Worm (Caenorhabditis elegans): ENCODE data around the gene cyp-43A1.

cyp-43A1 gene

DNA sequence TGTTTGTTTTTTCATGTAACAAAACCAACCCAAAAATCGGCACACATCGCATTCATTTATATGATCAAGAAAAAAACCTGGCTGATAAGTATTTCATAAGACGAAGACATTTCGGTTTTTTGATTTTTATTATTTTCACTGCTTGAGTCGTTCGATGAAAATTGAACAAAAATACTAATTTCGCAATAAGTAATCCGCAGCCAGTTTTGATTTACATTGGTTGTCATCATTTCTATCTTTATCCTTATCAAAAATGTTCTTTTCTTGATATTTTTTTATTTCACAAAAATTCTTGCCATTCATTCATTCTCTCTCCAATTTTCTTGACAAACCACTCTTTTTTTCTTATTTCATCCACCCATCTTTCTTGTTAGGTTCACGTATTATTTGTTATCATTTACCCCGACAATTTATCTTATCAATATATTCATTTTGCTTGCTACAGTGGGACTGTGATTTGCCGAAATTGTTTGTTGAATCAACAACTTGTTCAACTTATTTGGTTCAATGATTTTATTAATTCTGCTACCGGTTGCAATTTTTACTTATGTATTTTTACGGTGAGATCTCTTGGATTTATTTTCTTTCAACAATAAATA lies at the start of gene cyp-43A1:
TSS of gene cyp-43A1 (plus strand) at position 446 of the 599 bp plus-strand sequence.
- TF ChIP-seq tbx-37 (GFP tag; conservative IDR thresholded peaks at IDR 0.05) (no peak), ceh-36 (tag; optimal IDR thresholded peaks at IDR 0.05) (no peak), B0310.2 (tag; optimal IDR thresholded peaks at IDR 0.05) (no peak), F13C5.2 (tag; optimal IDR thresholded peaks at IDR 0.05) (no peak), tra-4 (tag; optimal IDR thresholded peaks at IDR 0.05) (no peak), hnd-1 (tag; optimal IDR thresholded peaks at IDR 0.05) (no peak), pes-1 (GFP tag; IDR thresholded peaks at IDR 0.05) (no peak), hmbx-1 (tag; optimal IDR thresholded peaks at IDR 0.05) (no peak)

DNA sequence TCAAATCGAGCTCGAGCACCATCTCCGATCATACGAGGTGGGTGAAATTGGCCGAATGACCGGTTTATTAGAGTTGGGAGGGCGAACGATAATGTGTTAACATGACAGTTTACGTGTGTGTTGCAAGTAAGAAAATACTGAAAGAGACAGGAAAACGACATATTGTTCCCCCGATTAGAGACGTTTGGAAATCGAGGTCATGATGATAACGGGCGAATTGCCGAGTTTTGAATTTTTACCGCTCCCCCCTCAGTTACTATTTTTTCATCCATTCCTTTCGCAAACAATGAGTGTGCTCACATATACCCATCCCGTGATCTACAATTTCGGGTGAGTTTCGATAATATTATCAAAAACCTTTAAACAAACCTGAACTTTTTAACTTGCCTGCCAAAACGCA lies 44.6 kb upstream of the cyp-43A1 start:
- TF ChIP-seq ets-7 (tag; optimal IDR thresholded peaks at IDR 0.05) (no peak), ceh-36 (tag; optimal IDR thresholded peaks at IDR 0.05) (no peak), hmg-4 (GFP tag; optimal IDR thresholded peaks at IDR 0.05) (no peak), tbx-11 (GFP tag; IDR thresholded peaks at IDR 0.05) (no peak), flt-1 (GFP tag; IDR thresholded peaks at IDR 0.05) (no peak), pes-1 (GFP tag; IDR thresholded peaks at IDR 0.05) (no peak), scrt-1 (GFP tag; IDR thresholded peaks at IDR 0.05) (no peak), aly-1 (tag; optimal IDR thresholded peaks at IDR 0.05) (no peak), tbx-37 (GFP tag; conservative IDR thresholded peaks at IDR 0.05) (no peak), ceh-13 (GFP tag; optimal IDR thresholded peaks at IDR 0.05) (no peak), tra-4 (tag; optimal IDR thresholded peaks at IDR 0.05) (no peak), ama-1 (optimal IDR thresholded peaks at IDR 0.05) (no peak), hmbx-1 (tag; optimal IDR thresholded peaks at IDR 0.05) (no peak), F13C5.2 (tag; optimal IDR thresholded peaks at IDR 0.05) (no peak)

DNA sequence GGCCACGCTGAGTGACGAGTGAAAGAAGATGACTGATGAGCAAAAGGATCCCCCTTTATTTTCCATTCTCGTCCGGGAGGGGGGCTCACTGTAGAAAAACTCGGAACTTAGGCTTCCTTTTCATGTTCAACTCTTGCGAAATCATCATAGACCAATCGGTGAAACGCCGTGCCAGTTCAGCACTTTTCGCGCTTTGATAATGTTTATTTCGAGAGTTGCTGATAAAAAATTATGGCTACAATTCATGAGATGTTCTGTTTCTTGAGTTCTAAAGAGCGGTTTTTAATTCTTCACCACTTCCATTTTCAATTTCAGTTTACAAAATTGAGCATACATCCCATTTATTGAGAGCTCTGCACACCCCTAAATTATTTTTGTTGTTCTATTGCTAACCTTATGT lies 43.5 kb upstream of the cyp-43A1 start:
- TF ChIP-seq ama-1 (optimal IDR thresholded peaks at IDR 0.05), result no peak
- TF ChIP-seq ets-7 (tag; optimal IDR thresholded peaks at IDR 0.05), result no peak
- TF ChIP-seq pes-1 (GFP tag; IDR thresholded peaks at IDR 0.05), result no peak
- TF ChIP-seq hmg-4 (GFP tag; optimal IDR thresholded peaks at IDR 0.05), result no peak
- no peak for TF ChIP-seq sea-1 (GFP tag; conservative IDR thresholded peaks at IDR 0.05)
- no peak for TF ChIP-seq ceh-13 (GFP tag; optimal IDR thresholded peaks at IDR 0.05)
- TF ChIP-seq tbx-37 (GFP tag; conservative IDR thresholded peaks at IDR 0.05), result no peak
- no peak for TF ChIP-seq hmbx-1 (tag; optimal IDR thresholded peaks at IDR 0.05)
- TF ChIP-seq hnd-1 (tag; optimal IDR thresholded peaks at IDR 0.05), result no peak
- TF ChIP-seq flt-1 (GFP tag; IDR thresholded peaks at IDR 0.05), result no peak
- TF ChIP-seq tbx-11 (GFP tag; IDR thresholded peaks at IDR 0.05), result no peak
- TF ChIP-seq B0310.2 (tag; optimal IDR thresholded peaks at IDR 0.05), result no peak
- TF ChIP-seq aly-1 (tag; optimal IDR thresholded peaks at IDR 0.05), result no peak
- no peak for TF ChIP-seq scrt-1 (GFP tag; IDR thresholded peaks at IDR 0.05)
- TF ChIP-seq tra-4 (tag; optimal IDR thresholded peaks at IDR 0.05), result no peak

DNA sequence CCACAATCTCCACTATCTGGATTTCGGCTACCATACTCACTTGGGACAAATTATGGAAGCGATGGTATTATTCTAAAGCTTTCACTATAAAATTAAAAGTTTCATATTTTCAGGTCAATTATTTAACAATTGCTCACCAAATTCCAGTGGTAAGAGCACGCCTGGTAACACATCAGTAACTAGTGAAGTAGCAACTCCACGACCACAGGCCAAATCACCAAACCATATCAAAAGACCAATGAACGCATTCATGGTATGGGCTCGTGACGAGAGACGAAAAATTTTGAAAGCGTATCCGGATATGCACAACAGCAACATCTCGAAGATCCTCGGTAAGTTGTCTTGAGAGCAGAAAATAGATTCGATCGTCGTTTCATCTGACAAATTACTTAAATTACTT lies 41.7 kb upstream of the cyp-43A1 start:
- TF ChIP-seq sea-1 (GFP tag; conservative IDR thresholded peaks at IDR 0.05) (no peak), ceh-13 (GFP tag; optimal IDR thresholded peaks at IDR 0.05) (no peak), tbx-37 (GFP tag; conservative IDR thresholded peaks at IDR 0.05) (no peak), tra-4 (tag; optimal IDR thresholded peaks at IDR 0.05) (no peak), F13C5.2 (tag; optimal IDR thresholded peaks at IDR 0.05) (no peak), flt-1 (GFP tag; IDR thresholded peaks at IDR 0.05) (no peak), ets-7 (tag; optimal IDR thresholded peaks at IDR 0.05) (no peak), ceh-36 (tag; optimal IDR thresholded peaks at IDR 0.05) (no peak), ama-1 (optimal IDR thresholded peaks at IDR 0.05) (no peak), tbx-11 (GFP tag; IDR thresholded peaks at IDR 0.05) (no peak), pes-1 (GFP tag; IDR thresholded peaks at IDR 0.05) (no peak), B0310.2 (tag; optimal IDR thresholded peaks at IDR 0.05) (no peak), hmg-4 (GFP tag; optimal IDR thresholded peaks at IDR 0.05) (no peak), hmbx-1 (tag; optimal IDR thresholded peaks at IDR 0.05) (no peak), scrt-1 (GFP tag; IDR thresholded peaks at IDR 0.05) (no peak)

DNA sequence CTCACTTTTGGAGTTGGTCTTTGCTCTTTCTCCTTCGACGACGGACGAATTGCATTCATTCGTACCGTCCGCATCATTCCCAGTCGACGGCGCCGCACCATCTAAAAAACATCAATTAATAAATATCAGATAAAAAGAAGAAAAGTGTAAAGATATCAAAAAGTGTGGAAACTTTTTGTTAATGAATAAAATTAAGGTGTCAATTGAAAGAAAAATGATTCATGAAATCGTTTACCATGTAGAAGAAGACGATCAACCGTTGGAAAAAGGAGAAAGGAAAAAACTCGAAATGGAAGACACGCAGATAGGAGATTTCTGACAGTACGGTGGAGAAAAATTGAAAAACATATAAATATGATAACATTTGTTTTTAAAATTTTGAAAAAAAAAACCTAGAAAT lies 34.2 kb upstream of the cyp-43A1 start, which contains the start of gene set-19:
TSS of gene set-19 (minus strand) at position 101 of the 400 bp plus-strand sequence.
- no peak for TF ChIP-seq pes-1 (GFP tag; IDR thresholded peaks at IDR 0.05)
- no peak for TF ChIP-seq tbx-11 (GFP tag; IDR thresholded peaks at IDR 0.05)
- no peak for TF ChIP-seq ets-7 (tag; optimal IDR thresholded peaks at IDR 0.05)
- TF ChIP-seq flt-1 (GFP tag; IDR thresholded peaks at IDR 0.05), result no peak
- no peak for TF ChIP-seq tra-4 (tag; optimal IDR thresholded peaks at IDR 0.05)
- TF ChIP-seq ceh-36 (tag; optimal IDR thresholded peaks at IDR 0.05), result no peak
- no peak for TF ChIP-seq tbx-37 (GFP tag; conservative IDR thresholded peaks at IDR 0.05)
- TF ChIP-seq hmbx-1 (tag; optimal IDR thresholded peaks at IDR 0.05), result no peak
- TF ChIP-seq hnd-1 (tag; optimal IDR thresholded peaks at IDR 0.05), result no peak
- TF ChIP-seq aly-1 (tag; optimal IDR thresholded peaks at IDR 0.05), result no peak
- no peak for TF ChIP-seq B0310.2 (tag; optimal IDR thresholded peaks at IDR 0.05)
- no peak for TF ChIP-seq sea-1 (GFP tag; conservative IDR thresholded peaks at IDR 0.05)
- no peak for TF ChIP-seq F13C5.2 (tag; optimal IDR thresholded peaks at IDR 0.05)
- no peak for TF ChIP-seq ceh-13 (GFP tag; optimal IDR thresholded peaks at IDR 0.05)
- no peak for TF ChIP-seq ama-1 (optimal IDR thresholded peaks at IDR 0.05)
- TF ChIP-seq scrt-1 (GFP tag; IDR thresholded peaks at IDR 0.05), result no peak
- TF ChIP-seq hmg-4 (GFP tag; optimal IDR thresholded peaks at IDR 0.05), result no peak

DNA sequence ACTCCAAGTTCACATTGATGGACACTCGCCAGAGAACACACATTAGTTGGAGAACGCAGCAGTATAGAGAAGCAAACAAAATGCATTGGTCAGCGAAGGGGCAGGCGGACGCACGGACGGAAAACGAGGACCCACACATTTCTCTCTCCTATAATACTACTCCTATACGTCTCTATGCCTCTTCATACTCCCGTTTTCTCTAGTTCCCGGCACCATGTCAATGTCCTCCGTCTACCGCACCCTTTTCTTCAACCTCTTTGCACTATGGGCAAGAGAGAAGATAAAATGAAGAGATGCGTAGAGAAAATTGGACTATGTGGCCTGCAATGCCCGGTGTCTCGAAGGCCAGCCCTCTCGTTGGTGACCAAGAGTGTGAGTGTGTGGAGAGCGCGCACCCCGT lies 28.3 kb upstream of the cyp-43A1 start, which contains the start of gene set-20:
TSS of gene set-20 (minus strand) at position 94 of the 400 bp plus-strand sequence.
- peak; percentile 7 for TF ChIP-seq aly-1 (tag; optimal IDR thresholded peaks at IDR 0.05)
- no peak for TF ChIP-seq B0310.2 (tag; optimal IDR thresholded peaks at IDR 0.05)
- TF ChIP-seq ama-1 (optimal IDR thresholded peaks at IDR 0.05), result no peak
- no peak for TF ChIP-seq tra-4 (tag; optimal IDR thresholded peaks at IDR 0.05)
- no peak for TF ChIP-seq ceh-36 (tag; optimal IDR thresholded peaks at IDR 0.05)
- TF ChIP-seq hmbx-1 (tag; optimal IDR thresholded peaks at IDR 0.05), result no peak
- TF ChIP-seq ets-7 (tag; optimal IDR thresholded peaks at IDR 0.05), result no peak
- peak; percentile 93 for TF ChIP-seq hmg-4 (GFP tag; optimal IDR thresholded peaks at IDR 0.05)
- no peak for TF ChIP-seq flt-1 (GFP tag; IDR thresholded peaks at IDR 0.05)
- no peak for TF ChIP-seq tbx-11 (GFP tag; IDR thresholded peaks at IDR 0.05)
- no peak for TF ChIP-seq hnd-1 (tag; optimal IDR thresholded peaks at IDR 0.05)
- no peak for TF ChIP-seq pes-1 (GFP tag; IDR thresholded peaks at IDR 0.05)
- no peak for TF ChIP-seq tbx-37 (GFP tag; conservative IDR thresholded peaks at IDR 0.05)
- peak; percentile 63; the same call in 1 of the 2 replicates for TF ChIP-seq sea-1 (GFP tag; conservative IDR thresholded peaks at IDR 0.05)
- TF ChIP-seq F13C5.2 (tag; optimal IDR thresholded peaks at IDR 0.05), result peak; percentile 91
- no peak for TF ChIP-seq scrt-1 (GFP tag; IDR thresholded peaks at IDR 0.05)
- no peak for TF ChIP-seq ceh-13 (GFP tag; optimal IDR thresholded peaks at IDR 0.05)

Measured in whole organism, early embryonic.